Worm (Caenorhabditis elegans) whole organism, early embryonic: Measurements from ENCODE around the gene srx-10.

Source experiments
- B0310.2 ChIP-seq: sonication (generic microtip); optimal IDR thresholded peaks from 2 replicates; lab custom pipeline; 2016; ENCODE audit warnings: mild to moderate bottlenecking, missing genetic modification characterization, missing compliant biosample characterization
- F13C5.2 ChIP-seq: sonication (generic microtip); optimal IDR thresholded peaks from 2 replicates; lab custom pipeline; 2017; ENCODE audit warnings: mild to moderate bottlenecking, missing genetic modification characterization, inconsistent platforms, missing compliant biosample characterization
- aly-1 ChIP-seq: sonication (generic microtip); optimal IDR thresholded peaks from 2 replicates; lab custom pipeline; 2016; ENCODE audit warnings: missing genetic modification characterization, missing compliant biosample characterization
- ama-1 ChIP-seq: fragments of 150-350 bp; optimal IDR thresholded peaks from 2 replicates; lab custom pipeline; 2014
- ceh-13 ChIP-seq: fragments of 200-800 bp; sonication (Bioruptor generic); optimal IDR thresholded peaks from 2 replicates; lab custom pipeline; 2018; ENCODE audit warnings: mild to moderate bottlenecking, missing genetic modification characterization, missing compliant biosample characterization
- ceh-36 ChIP-seq: sonication (generic microtip); optimal IDR thresholded peaks from 2 replicates; lab custom pipeline; 2016; ENCODE audit warnings: missing genetic modification characterization, inconsistent platforms, missing compliant biosample characterization
- ets-7 ChIP-seq: sonication (generic microtip); optimal IDR thresholded peaks from 2 replicates; lab custom pipeline; 2016; ENCODE audit warnings: missing genotype, missing genetic modification characterization, missing compliant biosample characterization
- flt-1 ChIP-seq: fragments of 200-800 bp; sonication (Bioruptor generic); IDR thresholded peaks from 2 replicates; pipeline ENCODE4 v1.3.6; 2022; ENCODE audit warnings: missing genetic modification characterization, missing compliant biosample characterization
- hmbx-1 ChIP-seq: sonication (generic microtip); optimal IDR thresholded peaks from 2 replicates; lab custom pipeline; 2016; ENCODE audit warnings: mild to moderate bottlenecking, missing genetic modification characterization, missing compliant biosample characterization
- hmg-4 ChIP-seq: fragments of 200-800 bp; sonication (Bioruptor generic); optimal IDR thresholded peaks from 2 replicates; lab custom pipeline; 2018; ENCODE audit warnings: mild to moderate bottlenecking, missing genetic modification characterization, missing compliant biosample characterization
- hnd-1 ChIP-seq: sonication (generic microtip); optimal IDR thresholded peaks from 2 replicates; lab custom pipeline; 2016; ENCODE audit warnings: missing genetic modification characterization, missing compliant biosample characterization
- pes-1 ChIP-seq: fragments of 200-800 bp; sonication (Bioruptor generic); IDR thresholded peaks from 2 replicates; pipeline ENCODE4 v1.3.6; 2022; ENCODE audit warnings: missing genetic modification reagents, missing genetic modification characterization, missing compliant biosample characterization
- scrt-1 ChIP-seq: fragments of 200-800 bp; sonication (Bioruptor generic); IDR thresholded peaks from 2 replicates; pipeline ENCODE4 v1.3.6; 2022; ENCODE audit warnings: missing genetic modification characterization, missing compliant biosample characterization
- sea-1 ChIP-seq: fragments of 200-800 bp; sonication (Bioruptor generic); conservative IDR thresholded peaks from 2 replicates; pipeline ENCODE4 v1.3.6; 2022; ENCODE audit warnings: missing genetic modification characterization, missing compliant biosample characterization
- tbx-11 ChIP-seq: fragments of 200-800 bp; sonication (Bioruptor generic); IDR thresholded peaks from 2 replicates; pipeline ENCODE4 v1.3.6; 2022; ENCODE audit warnings: missing genetic modification characterization, missing compliant biosample characterization
- tbx-37 ChIP-seq: fragments of 200-800 bp; sonication (Bioruptor generic); conservative IDR thresholded peaks from 2 replicates; pipeline ENCODE4 v1.3.6; 2022; ENCODE audit warnings: missing genetic modification reagents, missing genetic modification characterization, missing compliant biosample characterization
- tra-4 ChIP-seq: sonication (generic microtip); optimal IDR thresholded peaks from 2 replicates; lab custom pipeline; 2017; ENCODE audit warnings: missing genetic modification characterization, missing compliant biosample characterization

srx-10 gene

ce11 chrV:13961927-13962419 lies 15.7 kb upstream of the srx-10 start, which contains the start of the genes algn-13 and R10D12.13:
Gene algn-13 (minus strand): TSS chrV:13961977.
Gene R10D12.13 (plus strand): TSS chrV:13962417.
- TF ChIP-seq flt-1 (GFP tag; lab: Robert Waterston, UW), result peak; percentile 73
- peak; percentile 73; the same call in 1 of the 2 replicates for TF ChIP-seq tbx-37 (GFP tag; lab: Robert Waterston, UW)
- peak; percentile 42 for TF ChIP-seq tra-4 (tag; lab: Kevin White, UChicago)
- peak; percentile 47 for TF ChIP-seq hmbx-1 (tag; lab: Kevin White, UChicago)
- TF ChIP-seq sea-1 (GFP tag; lab: Robert Waterston, UW), result peak; percentile 83
- TF ChIP-seq ets-7, result peak; percentile 69
- TF ChIP-seq tbx-11, result peak; percentile 80; the same call in 1 of the 2 replicates
- peak; percentile 85 for TF ChIP-seq F13C5.2 (tag; lab: Kevin White, UChicago)
- peak; percentile 77 for TF ChIP-seq hmg-4 (GFP tag; lab: Kevin White, UChicago)
- TF ChIP-seq ceh-36 (tag; lab: Kevin White, UChicago), result peak; percentile 60
- peak; percentile 62 for TF ChIP-seq hnd-1
- no peak for TF ChIP-seq ama-1 (lab: Kevin White, UChicago)
- peak; percentile 50 for TF ChIP-seq ceh-13 (GFP tag; lab: Kevin White, UChicago)
- peak; percentile 77 for TF ChIP-seq scrt-1 (GFP tag; lab: Robert Waterston, UW)
- TF ChIP-seq aly-1 (tag; lab: Kevin White, UChicago), result peak; percentile 57
- peak; percentile 48 for TF ChIP-seq B0310.2
- TF ChIP-seq pes-1 (GFP tag; lab: Robert Waterston, UW), result peak; percentile 89

ce11 chrV:13960916-13961315 lies 14.6 kb upstream of the srx-10 start, which contains the start of gene srh-24:
Gene srh-24 (minus strand): TSS chrV:13961016.
- TF ChIP-seq scrt-1 (GFP tag; lab: Robert Waterston, UW) (no peak), ceh-13 (GFP tag; lab: Kevin White, UChicago) (no peak), tbx-37 (GFP tag; lab: Robert Waterston, UW) (no peak)

ce11 chrV:13958247-13958646 lies 12.0 kb upstream of the srx-10 start, which contains the start of gene R10D12.10:
Gene R10D12.10 (minus strand): TSS chrV:13958347.
- no peak for TF ChIP-seq B0310.2
- TF ChIP-seq hmg-4 (GFP tag; lab: Kevin White, UChicago), result no peak
- TF ChIP-seq hmbx-1 (tag; lab: Kevin White, UChicago), result no peak

- TF ChIP-seq ceh-36 (tag; lab: Kevin White, UChicago) (no peak), B0310.2 (no peak), hmbx-1 (tag; lab: Kevin White, UChicago) (no peak), F13C5.2 (tag; lab: Kevin White, UChicago) (no peak), sea-1 (GFP tag; lab: Robert Waterston, UW) (no peak), tra-4 (tag; lab: Kevin White, UChicago) (no peak), ceh-13 (GFP tag; lab: Kevin White, UChicago) (no peak), hmg-4 (GFP tag; lab: Kevin White, UChicago) (no peak), flt-1 (GFP tag; lab: Robert Waterston, UW) (no peak), scrt-1 (GFP tag; lab: Robert Waterston, UW) (no peak), pes-1 (GFP tag; lab: Robert Waterston, UW) (no peak), ama-1 (lab: Kevin White, UChicago) (no peak), hnd-1 (no peak), aly-1 (tag; lab: Kevin White, UChicago) (no peak), ets-7 (no peak), tbx-37 (GFP tag; lab: Robert Waterston, UW) (no peak), tbx-11 (no peak)
Measured at ce11 chrV:13957691-13958090, 11.4 kb upstream of the srx-10 start.

- TF ChIP-seq scrt-1 (GFP tag; lab: Robert Waterston, UW) (no peak), ets-7 (no peak), hmg-4 (GFP tag; lab: Kevin White, UChicago) (no peak), ceh-36 (tag; lab: Kevin White, UChicago) (no peak), sea-1 (GFP tag; lab: Robert Waterston, UW) (no peak)
Measured at ce11 chrV:13955370-13956089, 9.2 kb upstream of the srx-10 start.

ce11 chrV:13954056-13954455 lies 7.8 kb upstream of the srx-10 start, which contains the start of gene swt-6:
Gene swt-6 (plus strand): TSS chrV:13954356.
- no peak for TF ChIP-seq ceh-13 (GFP tag; lab: Kevin White, UChicago)
- no peak for TF ChIP-seq hnd-1
- TF ChIP-seq flt-1 (GFP tag; lab: Robert Waterston, UW), result no peak
- TF ChIP-seq pes-1 (GFP tag; lab: Robert Waterston, UW), result no peak
- TF ChIP-seq hmbx-1 (tag; lab: Kevin White, UChicago), result no peak
- TF ChIP-seq tra-4 (tag; lab: Kevin White, UChicago), result no peak
- no peak for TF ChIP-seq aly-1 (tag; lab: Kevin White, UChicago)
- TF ChIP-seq ama-1 (lab: Kevin White, UChicago), result no peak
- TF ChIP-seq ets-7, result no peak
- no peak for TF ChIP-seq tbx-11

ce11 chrV:13953191-13953590 lies 6.9 kb upstream of the srx-10 start, which contains the start of gene R10D12.8:
Gene R10D12.8 (minus strand): TSS chrV:13953291.
- TF ChIP-seq sea-1 (GFP tag; lab: Robert Waterston, UW), result no peak
- TF ChIP-seq ama-1 (lab: Kevin White, UChicago), result no peak
- TF ChIP-seq pes-1 (GFP tag; lab: Robert Waterston, UW), result no peak
- no peak for TF ChIP-seq tbx-37 (GFP tag; lab: Robert Waterston, UW)
- no peak for TF ChIP-seq tbx-11
- TF ChIP-seq hmbx-1 (tag; lab: Kevin White, UChicago), result no peak
- TF ChIP-seq B0310.2, result no peak
- no peak for TF ChIP-seq aly-1 (tag; lab: Kevin White, UChicago)
- TF ChIP-seq scrt-1 (GFP tag; lab: Robert Waterston, UW), result no peak
- TF ChIP-seq hnd-1, result no peak
- no peak for TF ChIP-seq ceh-36 (tag; lab: Kevin White, UChicago)
- TF ChIP-seq hmg-4 (GFP tag; lab: Kevin White, UChicago), result no peak
- TF ChIP-seq tra-4 (tag; lab: Kevin White, UChicago), result no peak
- no peak for TF ChIP-seq F13C5.2 (tag; lab: Kevin White, UChicago)
